Fruit fly (Drosophila melanogaster) whole organism, wandering third instar larva: Measurements from ENCODE around the gene CG13917.

Source experiments
- Hr78 ChIP-seq: fragments of >200 bp; optimal IDR thresholded peaks from 2 replicates; lab custom pipeline; 2017; ENCODE audit warnings: missing biosample characterization, missing genetic modification characterization
- dl ChIP-seq, 2 experiments: fragments of 175-275, 200-275 bp in 1 of 2; fragments of 200-275 bp in 1 of 2; sonication (Bioruptor generic); optimal IDR thresholded peaks; lab custom pipeline; 2018; ENCODE audit warnings: mild to moderate bottlenecking in 2 of 2, missing biosample characterization in 2 of 2, missing genetic modification characterization in 2 of 2, moderate library complexity in 2 of 2; ENCODE audit not compliant: partially characterized antibody in 2 of 2, insufficient read depth in 1 of 2
- ey ChIP-seq: fragments of 200-800 bp; sonication (Bioruptor generic); optimal IDR thresholded peaks from 2 replicates; lab custom pipeline; 2016; ENCODE audit warnings: missing biosample characterization, missing genetic modification characterization
- h ChIP-seq: fragments of 200-800 bp; sonication (Bioruptor generic); optimal IDR thresholded peaks from 3 replicates; lab custom pipeline; 2016; ENCODE audit warnings: missing biosample characterization, mild to moderate bottlenecking, missing genetic modification characterization
- lola ChIP-seq: fragments of >200 bp; optimal IDR thresholded peaks from 2 replicates; lab custom pipeline; 2017; ENCODE audit warnings: missing biosample characterization, missing genetic modification characterization
- pan ChIP-seq: fragments of >200 bp; optimal IDR thresholded peaks from 2 replicates; lab custom pipeline; 2017
- psq ChIP-seq: fragments of 200-800 bp; sonication (Bioruptor generic); optimal IDR thresholded peaks from 3 replicates; lab custom pipeline; 2017; ENCODE audit warnings: missing biosample characterization, mild to moderate bottlenecking, missing genetic modification characterization, moderate library complexity

DNA sequence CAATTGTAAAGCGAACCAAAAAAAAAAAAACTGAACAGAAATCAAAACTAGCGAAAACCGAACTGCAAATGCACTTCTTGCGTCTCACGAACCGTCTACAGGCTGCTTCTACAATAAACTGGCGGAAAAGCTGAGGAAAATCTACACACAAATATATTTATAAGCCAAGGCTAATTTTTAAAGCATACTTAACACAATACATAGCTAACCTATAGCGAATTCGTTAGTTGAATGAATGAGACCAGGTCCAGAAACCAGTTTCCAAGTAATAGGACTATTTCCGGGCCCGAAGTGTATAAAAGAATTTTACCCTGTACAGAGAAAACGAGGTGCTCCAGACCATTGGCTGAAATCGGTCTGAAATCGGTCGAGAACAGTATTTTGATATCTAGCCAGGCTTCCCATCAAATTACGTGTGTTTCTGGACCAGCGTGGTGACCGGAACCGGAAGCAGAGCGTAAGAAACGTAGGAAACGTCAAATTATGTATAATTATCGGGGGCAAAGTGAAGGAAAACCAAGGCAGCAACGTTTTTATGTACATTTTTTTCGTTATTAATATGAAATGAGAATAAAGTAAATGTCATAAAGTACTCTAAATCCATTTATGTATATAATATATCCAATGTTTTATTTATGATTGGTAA is 645 bp upstream of the CG13917 start:
- TF ChIP-seq lola (no peak), pan (lab: Kevin White, UChicago) (no peak), h (GFP tag; lab: Kevin White, UChicago) (no peak), psq (GFP tag; lab: Kevin White, UChicago) (no peak), Hr78 (no peak), dl (GFP tag; optimal IDR thresholded peaks at IDR 0.05; lab: Kevin White, UChicago; ENCODE audit: insufficient read depth in 1 of 2, partially characterized antibody in 2 of 2) (no peak), ey (GFP tag; lab: Kevin White, UChicago) (no peak)
